Worm (Caenorhabditis elegans): ENCODE measurements around the gene K03B4.9.

DNA sequence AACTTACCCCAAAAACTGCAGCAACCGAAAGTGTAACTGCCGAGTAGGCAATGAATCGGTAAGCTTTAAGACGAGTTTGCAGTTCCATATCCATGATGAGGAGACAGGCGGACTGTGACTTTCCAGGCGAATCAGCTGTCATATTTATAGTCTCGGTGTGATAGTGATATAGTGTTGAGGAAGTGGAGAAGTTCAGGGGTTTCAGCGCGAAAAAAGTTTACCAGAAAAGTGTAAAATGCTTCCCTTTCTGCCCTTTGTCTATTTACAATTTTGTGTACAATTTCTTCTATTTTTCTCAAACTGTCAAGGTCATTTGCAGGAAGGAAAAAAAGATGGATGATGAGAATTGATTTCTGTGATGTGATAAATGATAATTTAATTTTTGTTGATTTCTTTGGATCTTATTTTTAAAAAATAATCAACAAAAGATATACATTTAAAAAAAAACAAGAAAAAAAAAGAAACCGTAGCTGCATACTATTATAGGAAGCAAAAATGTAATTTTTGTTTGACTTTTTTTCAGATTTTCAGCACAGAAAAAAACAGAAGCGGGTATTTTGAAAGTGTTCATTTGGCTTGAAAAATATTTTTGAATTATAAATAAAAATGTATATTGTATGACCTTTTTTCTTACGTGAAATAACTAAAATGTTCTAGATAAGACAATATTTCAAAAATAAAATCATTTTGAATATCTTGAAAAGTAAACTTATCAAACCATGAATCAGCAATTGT lies 18.3 kb downstream of the K03B4.9 start, which contains the start of the genes col-139 and F41F3.1:
- TF ChIP-seq snpc-4 (tag; optimal IDR thresholded peaks at IDR 0.05) (no peak), unc-39 (tag; optimal IDR thresholded peaks at IDR 0.05) (no peak), cnd-1 (tag; optimal IDR thresholded peaks at IDR 0.05) (no peak), elt-3 (tag; optimal IDR thresholded peaks at IDR 0.05) (no peak), mab-5 (tag; optimal IDR thresholded peaks at IDR 0.05) (no peak), unc-62 (GFP tag; optimal IDR thresholded peaks at IDR 0.05) (no peak), nhr-237 (tag; optimal IDR thresholded peaks at IDR 0.05) (no peak), pha-4 (tag; optimal IDR thresholded peaks at IDR 0.05) (no peak), nhr-12 (tag; optimal IDR thresholded peaks at IDR 0.05) (no peak), sem-2 (GFP tag; optimal IDR thresholded peaks at IDR 0.05) (no peak), ztf-11 (tag; optimal IDR thresholded peaks at IDR 0.05) (no peak), nhr-28 (tag; optimal IDR thresholded peaks at IDR 0.05) (no peak)
